Fruit fly (Drosophila melanogaster) whole organism, adult: ENCODE measurements around the gene CG4009.

Source experiments
- CG12768 ChIP-seq: fragments of 200-800 bp; sonication (Bioruptor generic); optimal IDR thresholded peaks from 2 replicates; lab custom pipeline; 2017; ENCODE audit warnings: missing biosample characterization, missing genetic modification characterization, mild to moderate bottlenecking, moderate library complexity, missing genetic modification reagents
- CG5204 ChIP-seq: fragments of 200-800 bp; sonication (Bioruptor generic); optimal IDR thresholded peaks from 2 replicates; lab custom pipeline; 2016; ENCODE audit warnings: missing biosample characterization, missing genetic modification characterization
- CG7101 ChIP-seq: fragments of 200-800 bp; sonication (Bioruptor generic); optimal IDR thresholded peaks from 2 replicates; lab custom pipeline; 2018; ENCODE audit warnings: missing biosample characterization, mild to moderate bottlenecking, missing genetic modification characterization, moderate library complexity
- Crg-1 ChIP-seq: fragments of 200-800 bp; sonication (Bioruptor generic); optimal IDR thresholded peaks from 2 replicates; lab custom pipeline; 2016; ENCODE audit warnings: missing biosample characterization, missing genetic modification characterization
- bab1 ChIP-seq: fragments of 200-800 bp; sonication (Bioruptor generic); optimal IDR thresholded peaks from 3 replicates; lab custom pipeline; 2019; ENCODE audit warnings: missing biosample characterization, mild to moderate bottlenecking, missing genetic modification characterization, moderate library complexity
- toe ChIP-seq: fragments of 200-800 bp; sonication (Bioruptor generic); optimal IDR thresholded peaks from 2 replicates; lab custom pipeline; 2016; ENCODE audit warnings: missing biosample characterization, missing genetic modification characterization

DNA sequence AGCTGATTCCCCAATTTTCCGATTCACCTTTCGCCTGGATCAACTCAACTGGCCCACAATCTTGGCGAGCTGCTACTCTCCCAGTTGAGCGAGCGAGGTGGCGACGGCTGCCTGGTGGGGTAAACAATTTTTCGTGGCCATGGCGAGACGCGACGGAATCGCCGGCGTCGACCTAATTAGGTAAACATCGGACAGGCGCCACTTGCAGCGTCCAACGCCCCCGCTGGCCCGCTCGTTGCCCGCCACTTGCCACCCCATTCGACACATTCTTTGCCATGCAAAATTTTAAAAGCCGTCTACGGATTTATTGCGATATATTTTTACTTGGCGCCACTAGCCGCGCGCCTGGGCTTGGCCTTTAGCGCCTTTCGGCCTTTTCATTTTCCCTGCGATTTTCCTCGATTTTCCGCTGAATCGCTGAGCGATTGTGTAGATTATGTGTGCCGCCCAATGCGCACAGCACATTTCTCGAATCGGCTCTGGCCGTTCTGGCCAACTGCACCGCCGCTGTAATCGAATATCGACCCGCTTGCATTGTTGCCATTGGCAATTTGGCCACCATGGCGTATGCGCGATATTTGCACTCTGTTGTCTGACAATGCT, 31.1 kb upstream of the CG4009 start:
- no peak for TF ChIP-seq Crg-1 (GFP tag; lab: Kevin White, UChicago)
- TF ChIP-seq CG5204 (GFP tag; lab: Kevin White, UChicago) = no peak
- no peak for TF ChIP-seq bab1
- no peak for TF ChIP-seq CG7101
- no peak for TF ChIP-seq toe (GFP tag; lab: Kevin White, UChicago)
- no peak for TF ChIP-seq CG12768 (GFP tag; lab: Kevin White, UChicago)
